Worm (Caenorhabditis elegans) whole organism, L4 larva: ENCODE measurements around the gene B0303.14.

Experiments used
- F26F4.8 ChIP-seq: fragments of 200-800 bp; sonication (Bioruptor generic); conservative IDR thresholded peaks from 2 replicates; pipeline ENCODE4 v1.3.6; 2022; ENCODE audit warnings: missing genetic modification characterization, missing compliant biosample characterization
- F44E2.7 ChIP-seq: fragments of 200-800 bp; sonication (Bioruptor generic); IDR thresholded peaks from 2 replicates; pipeline ENCODE4 v2.1.2; 2022; ENCODE audit warnings: missing genetic modification characterization, missing compliant biosample characterization
- F49E8.2 ChIP-seq: sonication (generic microtip); optimal IDR thresholded peaks from 2 replicates; lab custom pipeline; 2016; ENCODE audit warnings: missing compliant biosample characterization, mild to moderate bottlenecking, missing genetic modification characterization, borderline replicate concordance
- T20F7.1 ChIP-seq: fragments of 200-800 bp; sonication (Bioruptor generic); optimal IDR thresholded peaks from 2 replicates; lab custom pipeline; 2018; ENCODE audit warnings: mild to moderate bottlenecking, missing genetic modification characterization, missing compliant biosample characterization
- T26A8.4 ChIP-seq: fragments of 200-800 bp; sonication (Bioruptor generic); IDR thresholded peaks from 2 replicates; pipeline ENCODE4 v1.3.6; 2022; ENCODE audit warnings: missing genetic modification characterization, missing compliant biosample characterization
- Y105C5A.15 ChIP-seq: fragments of 200-800 bp; sonication (Bioruptor generic); IDR thresholded peaks from 2 replicates; pipeline ENCODE4 v1.3.6; 2022; ENCODE audit warnings: missing genetic modification characterization, missing compliant biosample characterization
- Y48G9A.11 ChIP-seq: fragments of 200-800 bp; sonication (Bioruptor generic); IDR thresholded peaks from 2 replicates; pipeline ENCODE4 v1.3.6; 2022; ENCODE audit warnings: missing genetic modification reagents, missing genetic modification characterization, missing compliant biosample characterization
- Y5F2A.4 ChIP-seq: fragments of 200-800 bp; sonication (Bioruptor generic); optimal IDR thresholded peaks from 2 replicates; lab custom pipeline; 2018; ENCODE audit warnings: mild to moderate bottlenecking, missing genetic modification characterization, missing compliant biosample characterization
- ZK546.5 ChIP-seq, 2 experiments: sonication (generic microtip); optimal IDR thresholded peaks; 2 replicates each; lab custom pipeline; 2017; ENCODE audit warnings: missing biosample characterization in 2 of 2, missing genetic modification characterization in 2 of 2
- aha-1 ChIP-seq: fragments of 150-350 bp; peaks from one replicate; lab custom pipeline; 2014; ENCODE audit warnings: missing biosample characterization, missing genetic modification characterization
- ceh-20 ChIP-seq: fragments of 200-800 bp; sonication (Bioruptor generic); IDR thresholded peaks from 2 replicates; pipeline ENCODE4 v1.3.6; 2022; ENCODE audit warnings: missing genetic modification reagents, missing genetic modification characterization, missing compliant biosample characterization
- ceh-32 ChIP-seq: sonication (generic microtip); optimal IDR thresholded peaks from 2 replicates; lab custom pipeline; 2016; ENCODE audit warnings: mild to moderate bottlenecking, missing genetic modification characterization, missing compliant biosample characterization; ENCODE audit not compliant: poor library complexity
- daf-16 ChIP-seq, 3 experiments: sonication (generic microtip); optimal IDR thresholded peaks; 2 replicates each; lab custom pipeline; 2016 to 2017; ENCODE audit warnings: missing genetic modification characterization in 3 of 3, missing genetic modification reagents in 3 of 3, mild to moderate bottlenecking in 2 of 3, missing compliant biosample characterization in 2 of 3, missing biosample characterization in 1 of 3, moderate library complexity in 1 of 3
- dmd-6 ChIP-seq: fragments of 200-800 bp; sonication (Bioruptor generic); IDR thresholded peaks from 2 replicates; pipeline ENCODE4 v1.3.6; 2022; ENCODE audit warnings: missing genetic modification reagents, missing genetic modification characterization, missing compliant biosample characterization
- dmd-9 ChIP-seq: fragments of 200-800 bp; sonication (Bioruptor generic); IDR thresholded peaks from 2 replicates; pipeline ENCODE4 v1.3.6; 2022; ENCODE audit warnings: missing genetic modification reagents, missing genetic modification characterization, missing compliant biosample characterization
- dve-1 ChIP-seq: sonication (generic microtip); optimal IDR thresholded peaks from 2 replicates; lab custom pipeline; 2017; ENCODE audit warnings: antibody characterized with exemption, mild to moderate bottlenecking, missing genetic modification characterization, missing compliant biosample characterization; ENCODE audit not compliant: insufficient read depth
- fkh-10 ChIP-seq: fragments of 150-350 bp; optimal IDR thresholded peaks from 2 replicates; lab custom pipeline; 2014; ENCODE audit warnings: missing biosample characterization, missing genetic modification reagents, missing genetic modification characterization
- hlh-11 ChIP-seq: fragments of 200-800 bp; sonication (Bioruptor generic); optimal IDR thresholded peaks from 2 replicates; lab custom pipeline; 2018; ENCODE audit warnings: mild to moderate bottlenecking, missing genetic modification characterization, missing compliant biosample characterization
- hlh-30 ChIP-seq: sonication (generic microtip); optimal IDR thresholded peaks from 2 replicates; lab custom pipeline; 2017; ENCODE audit warnings: antibody characterized with exemption, mild to moderate bottlenecking, missing genetic modification characterization, missing compliant biosample characterization; ENCODE audit not compliant: insufficient read depth
- lim-7 ChIP-seq: fragments of 200-800 bp; sonication (Bioruptor generic); IDR thresholded peaks from 2 replicates; pipeline ENCODE4 v1.3.6; 2022; ENCODE audit warnings: missing genetic modification characterization, missing compliant biosample characterization
- lin-1 ChIP-seq: fragments of 200-800 bp; sonication (Bioruptor generic); IDR thresholded peaks from 2 replicates; pipeline ENCODE4 v1.3.6; 2022; ENCODE audit warnings: missing genetic modification reagents, missing genetic modification characterization, missing compliant biosample characterization
- lin-13 ChIP-seq: fragments of 150-350 bp; optimal IDR thresholded peaks from 2 replicates; lab custom pipeline; 2014; ENCODE audit warnings: missing biosample characterization, missing genetic modification reagents, missing genetic modification characterization
- lin-29 ChIP-seq: fragments of 200-800 bp; sonication (Bioruptor generic); IDR thresholded peaks from 2 replicates; pipeline ENCODE4 v1.3.6; 2022; ENCODE audit warnings: missing genetic modification reagents, missing genetic modification characterization, missing compliant biosample characterization
- lin-38 ChIP-seq: fragments of 200-800 bp; sonication (Bioruptor generic); IDR thresholded peaks from 2 replicates; pipeline ENCODE4 v1.3.6; 2022; ENCODE audit warnings: missing genetic modification reagents, missing genetic modification characterization, missing compliant biosample characterization
- madf-9 ChIP-seq: fragments of 200-800 bp; sonication (Bioruptor generic); conservative IDR thresholded peaks from 2 replicates; pipeline ENCODE4 v1.3.6; 2022; ENCODE audit warnings: missing genetic modification reagents, missing genetic modification characterization, missing compliant biosample characterization
- mdl-1 ChIP-seq, 2 experiments: fragments of 150-350 bp in 1 of 2; sonication (generic microtip) in 1 of 2; optimal IDR thresholded peaks; 2 replicates each; lab custom pipeline; 2014 to 2017; ENCODE audit warnings: missing biosample characterization in 2 of 2, missing genetic modification characterization in 2 of 2
- mes-2 ChIP-seq: sonication (generic microtip); optimal IDR thresholded peaks from 2 replicates; lab custom pipeline; 2016; ENCODE audit warnings: missing genotype, mild to moderate bottlenecking, missing genetic modification characterization, missing compliant biosample characterization; ENCODE audit not compliant: poor library complexity, severe bottlenecking
- nhr-10 ChIP-seq: fragments of 150-350 bp; optimal IDR thresholded peaks from 2 replicates; lab custom pipeline; 2014; ENCODE audit warnings: missing biosample characterization, missing genetic modification characterization
- nhr-102 ChIP-seq: sonication (generic microtip); optimal IDR thresholded peaks from 2 replicates; lab custom pipeline; 2016; ENCODE audit warnings: mild to moderate bottlenecking, missing genetic modification characterization, moderate library complexity, missing compliant biosample characterization
- nhr-111 ChIP-seq: fragments of 200-800 bp; sonication (Bioruptor generic); optimal IDR thresholded peaks from 2 replicates; lab custom pipeline; 2018; ENCODE audit warnings: mild to moderate bottlenecking, missing genetic modification characterization, missing compliant biosample characterization
- nhr-25 ChIP-seq: sonication (generic microtip); optimal IDR thresholded peaks from 2 replicates; lab custom pipeline; 2017; ENCODE audit warnings: missing genetic modification characterization, mild to moderate bottlenecking, missing compliant biosample characterization, antibody characterized with exemption, moderate library complexity, borderline replicate concordance; ENCODE audit not compliant: insufficient read depth
- nhr-28 ChIP-seq: fragments of 150-350 bp; optimal IDR thresholded peaks from 2 replicates; lab custom pipeline; 2014; ENCODE audit warnings: missing biosample characterization, missing genetic modification characterization
- nhr-42 ChIP-seq: fragments of 200-800 bp; sonication (Bioruptor generic); IDR thresholded peaks from 2 replicates; pipeline ENCODE4 v1.3.6; 2022; ENCODE audit warnings: missing genetic modification characterization, missing compliant biosample characterization
- nhr-6 ChIP-seq: fragments of 150-350 bp; optimal IDR thresholded peaks from 2 replicates; lab custom pipeline; 2014; ENCODE audit warnings: missing biosample characterization, missing genetic modification characterization
- nhr-77 ChIP-seq: fragments of 150-350 bp; optimal IDR thresholded peaks from 2 replicates; lab custom pipeline; 2014; ENCODE audit warnings: missing biosample characterization, missing genetic modification characterization
- php-3 ChIP-seq: fragments of 200-800 bp; sonication (Bioruptor generic); IDR thresholded peaks from 2 replicates; pipeline ENCODE4 v1.3.6; 2022; ENCODE audit warnings: missing genetic modification reagents, missing genetic modification characterization, missing compliant biosample characterization
- pqm-1 ChIP-seq: sonication (generic microtip); optimal IDR thresholded peaks from 2 replicates; lab custom pipeline; 2017; ENCODE audit warnings: missing biosample characterization, missing genetic modification characterization
- skn-1 ChIP-seq: fragments of 150-350 bp; optimal IDR thresholded peaks from 2 replicates; lab custom pipeline; 2014; ENCODE audit warnings: missing biosample characterization, missing genetic modification characterization
- tag-97 ChIP-seq: fragments of 200-800 bp; sonication (Bioruptor generic); IDR thresholded peaks from 2 replicates; pipeline ENCODE4 v1.3.6; 2022; ENCODE audit warnings: missing genetic modification characterization, missing compliant biosample characterization
- tra-1 ChIP-seq: fragments of 200-800 bp; sonication (Bioruptor generic); IDR thresholded peaks from 2 replicates; pipeline ENCODE4 v1.3.6; 2022; ENCODE audit warnings: missing genetic modification reagents, missing genetic modification characterization, missing compliant biosample characterization
- unc-39 ChIP-seq: sonication (generic microtip); optimal IDR thresholded peaks from 2 replicates; lab custom pipeline; 2017; ENCODE audit warnings: missing biosample characterization, missing genetic modification characterization
- unc-62 ChIP-seq, 3 experiments: fragments of 150-350 bp in 1 of 3; sonication (generic microtip); optimal IDR thresholded peaks in 2 of 3; peaks in 1 of 3; 1 replicate in 1 of 3; 2 replicates in 2 of 3; lab custom pipeline; 2014 to 2017; ENCODE audit warnings: missing biosample characterization in 3 of 3, missing genetic modification characterization in 3 of 3, missing genetic modification reagents in 3 of 3, missing genotype in 1 of 3
- ztf-11 ChIP-seq: fragments of 150-350 bp; optimal IDR thresholded peaks from 2 replicates; lab custom pipeline; 2014; ENCODE audit warnings: missing biosample characterization, missing genetic modification characterization
- ztf-7 ChIP-seq: fragments of 150-350 bp; optimal IDR thresholded peaks from 2 replicates; lab custom pipeline; 2014; ENCODE audit warnings: missing biosample characterization, missing genetic modification characterization

The B0303.14 gene

DNA sequence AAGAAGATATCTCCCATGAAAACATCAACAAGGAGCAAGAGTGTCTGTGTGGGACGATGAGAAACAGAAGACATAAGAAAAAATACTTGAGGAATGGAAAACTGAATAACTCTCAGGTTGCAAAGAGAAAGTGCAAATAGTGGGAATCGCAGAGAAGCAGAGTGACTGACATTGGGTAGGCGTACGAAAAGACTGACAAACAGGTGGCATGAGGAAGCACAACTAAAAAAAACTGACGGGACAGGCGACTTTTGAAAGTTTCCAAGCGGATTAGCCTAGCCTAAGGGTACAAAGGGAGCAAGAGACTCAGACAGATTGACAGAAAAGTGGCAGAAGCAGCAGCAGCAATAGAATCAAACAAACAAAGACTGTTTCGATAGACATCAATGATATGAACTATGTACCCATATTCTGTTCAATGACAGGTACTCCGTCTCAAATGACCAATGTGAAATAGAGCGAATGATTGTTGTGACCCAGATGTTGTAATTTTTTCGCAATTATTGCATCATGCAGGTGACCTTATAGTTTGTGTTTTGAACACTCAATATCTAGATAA lies 18.4 kb upstream of the B0303.14 start (continued):
- TF ChIP-seq nhr-111 (GFP tag; lab: Kevin White, UChicago) (no peak), F44E2.7 (GFP tag; lab: Robert Waterston, UW) (no peak), dmd-9 (GFP tag; lab: Robert Waterston, UW) (no peak)

ce11 chrIII:8733667-8734066 lies 17.7 kb upstream of the B0303.14 start:
- TF ChIP-seq lin-38 (GFP tag; lab: Robert Waterston, UW) (peak; percentile 24; the same call in 1 of the 2 replicates), ZK546.5 (tag; optimal IDR thresholded peaks at IDR 0.05; lab: Kevin White, UChicago) (no peak), daf-16 (GFP tag; optimal IDR thresholded peaks at IDR 0.05; lab: Kevin White, UChicago) (peak in 1 of 2 experiments; percentile 28), daf-16 (tag; optimal IDR thresholded peaks at IDR 0.05; lab: Kevin White, UChicago) (peak; percentile 52), tra-1 (GFP tag; lab: Robert Waterston, UW) (peak; percentile 64; the same call in 1 of the 2 replicates), ceh-20 (GFP tag; lab: Robert Waterston, UW) (0 out of 2 replicates have a peak, but pooled peaks have one; percentile 11), F44E2.7 (GFP tag; lab: Robert Waterston, UW) (no peak), hlh-11 (tag; lab: Kevin White, UChicago) (peak; percentile 62), dve-1 (tag; lab: Kevin White, UChicago) (peak; percentile 94), nhr-102 (peak; percentile 56), php-3 (GFP tag; lab: Robert Waterston, UW) (peak; percentile 72), nhr-77 (tag; lab: Kevin White, UChicago) (peak; percentile 10), aha-1 (peak; percentile 8), nhr-28 (peak; percentile 44), tag-97 (GFP tag; lab: Robert Waterston, UW) (no peak), hlh-30 (tag; lab: Kevin White, UChicago) (peak; percentile 53), ztf-11 (tag; lab: Kevin White, UChicago) (no peak), fkh-10 (GFP tag; lab: Kevin White, UChicago) (no peak), T20F7.1 (peak; percentile 1), lin-29 (GFP tag; lab: Robert Waterston, UW) (no peak), mes-2 (tag; lab: Kevin White, UChicago) (peak; percentile 3), pqm-1 (tag; lab: Kevin White, UChicago) (peak; percentile 88), T26A8.4 (GFP tag; lab: Robert Waterston, UW) (no peak), lin-1 (GFP tag; lab: Robert Waterston, UW) (peak; percentile 66), dmd-6 (peak; percentile 91), mdl-1 (tag; optimal IDR thresholded peaks at IDR 0.05; lab: Kevin White, UChicago) (peak in 1 of 2 experiments; percentile 75)

DNA sequence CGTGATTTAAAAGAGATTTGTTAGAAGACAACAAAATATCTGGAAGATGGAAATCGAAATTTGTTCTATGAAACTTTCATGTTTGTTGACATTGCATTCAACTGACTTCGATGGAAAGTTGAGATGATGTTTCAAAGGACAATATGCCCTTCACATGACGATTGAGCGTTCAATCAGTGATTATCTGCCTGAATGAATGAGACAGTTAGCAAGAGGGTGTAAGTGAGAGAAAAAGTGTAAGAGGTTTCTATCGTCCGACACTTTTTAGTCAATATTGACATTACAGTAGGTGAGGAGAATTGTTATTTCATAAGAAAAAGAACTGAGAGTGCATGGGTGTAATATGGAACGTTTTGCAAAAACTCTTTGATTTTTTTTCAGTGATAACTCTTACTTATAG lies 17.3 kb upstream of the B0303.14 start:
- no peak for TF ChIP-seq ztf-7 (tag; lab: Kevin White, UChicago)
- TF ChIP-seq madf-9 (GFP tag; lab: Robert Waterston, UW), result no peak
- no peak for TF ChIP-seq Y105C5A.15 (GFP tag; lab: Robert Waterston, UW)
- peak; percentile 32 for TF ChIP-seq pqm-1 (tag; lab: Kevin White, UChicago)
- TF ChIP-seq daf-16 (GFP tag; optimal IDR thresholded peaks at IDR 0.05; lab: Kevin White, UChicago), result no peak
- TF ChIP-seq daf-16 (tag; optimal IDR thresholded peaks at IDR 0.05; lab: Kevin White, UChicago), result peak; percentile 69
- TF ChIP-seq lim-7 (GFP tag; lab: Robert Waterston, UW), result no peak
- TF ChIP-seq aha-1, result peak; percentile 91
- TF ChIP-seq hlh-30 (tag; lab: Kevin White, UChicago), result peak; percentile 82
- TF ChIP-seq Y48G9A.11 (GFP tag; lab: Robert Waterston, UW), result no peak
- peak; percentile 41 for TF ChIP-seq hlh-11 (tag; lab: Kevin White, UChicago)
- no peak for TF ChIP-seq lin-13 (GFP tag; lab: Kevin White, UChicago)
- no peak for TF ChIP-seq ceh-32 (tag; lab: Kevin White, UChicago)
- no peak for TF ChIP-seq F49E8.2
- peak; percentile 73 for TF ChIP-seq nhr-6 (tag; lab: Kevin White, UChicago)
- no peak for TF ChIP-seq Y5F2A.4 (GFP tag; lab: Kevin White, UChicago)
- TF ChIP-seq unc-39, result no peak
- TF ChIP-seq F26F4.8 (GFP tag; lab: Robert Waterston, UW), result no peak
- TF ChIP-seq skn-1 (tag; lab: Kevin White, UChicago), result no peak
- TF ChIP-seq nhr-10, result no peak
- no peak for TF ChIP-seq ceh-20 (GFP tag; lab: Robert Waterston, UW)
- no peak for TF ChIP-seq lin-1 (GFP tag; lab: Robert Waterston, UW)
- TF ChIP-seq ztf-11 (tag; lab: Kevin White, UChicago), result no peak
- no peak for TF ChIP-seq php-3 (GFP tag; lab: Robert Waterston, UW)
- no peak for TF ChIP-seq nhr-42
- TF ChIP-seq dve-1 (tag; lab: Kevin White, UChicago), result peak; percentile 10
- peak; percentile 40 for TF ChIP-seq nhr-25 (tag; lab: Kevin White, UChicago)
- peak in 1 of 2 experiments; percentile 97 for TF ChIP-seq unc-62 (GFP tag; optimal IDR thresholded peaks at IDR 0.05 in 1 of 2; lab: Kevin White, UChicago)
- no peak for TF ChIP-seq unc-62 (tag; optimal IDR thresholded peaks at IDR 0.05; lab: Kevin White, UChicago)
